Fruit fly (Drosophila melanogaster): Measurements from ENCODE around the gene CG13674.

Gene CG13674

DNA sequence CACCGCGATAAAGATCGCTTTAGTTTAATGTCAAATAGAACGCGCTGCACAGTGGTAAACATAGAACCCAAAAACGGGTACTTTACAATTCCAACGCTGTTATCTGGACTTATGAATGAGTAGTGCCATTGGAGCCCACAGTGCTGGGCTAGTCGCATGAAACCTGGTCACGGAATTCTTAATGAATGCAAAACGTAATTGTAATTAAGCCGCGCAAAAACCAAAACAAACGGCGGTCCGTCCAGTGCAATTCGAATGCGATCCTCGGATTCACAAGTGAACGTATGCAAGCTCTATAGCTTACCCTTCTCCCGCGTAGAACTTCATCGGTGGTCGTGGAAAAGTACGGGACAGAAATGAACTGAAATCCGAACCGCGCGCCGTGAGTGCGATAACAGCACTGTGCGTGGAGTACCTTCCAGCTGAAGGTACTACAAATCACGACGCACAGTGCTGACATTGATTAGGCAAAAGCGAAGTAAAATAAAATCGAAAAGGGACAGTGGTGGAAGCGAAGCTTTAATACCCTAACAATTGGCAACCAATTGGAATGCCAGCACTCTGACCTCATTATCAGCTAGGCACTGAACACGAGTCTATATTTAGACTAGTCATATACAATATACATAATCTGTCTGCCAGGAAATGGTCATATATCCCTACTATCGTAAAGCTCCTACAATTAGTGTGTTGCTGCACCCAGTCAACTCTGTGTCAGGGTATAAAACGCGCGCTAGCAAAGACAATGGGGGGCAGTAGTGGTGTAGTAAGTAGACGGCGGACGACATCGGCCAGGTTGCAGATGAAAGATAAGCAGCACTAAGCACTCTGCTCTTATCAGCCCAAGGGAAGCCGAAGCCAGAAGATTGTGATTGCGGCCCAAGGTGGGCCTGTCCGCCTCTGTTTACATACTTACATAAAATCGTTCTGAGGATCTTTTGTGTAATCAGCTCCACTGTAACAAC, 33.2 kb downstream of the CG13674 start (continued):
- TF ChIP-seq esg (GFP tag; conservative IDR thresholded peaks at IDR 0.05) (peak; percentile 36), HLH3B (GFP tag; IDR thresholded peaks at IDR 0.05) (peak; percentile 28; the same call in 1 of the 2 replicates), CG8944 (GFP tag; optimal IDR thresholded peaks at IDR 0.05) (peak; percentile 49), CG15514 (GFP tag; optimal IDR thresholded peaks at IDR 0.05) (no peak), CG12769 (tag; optimal IDR thresholded peaks at IDR 0.05) (peak; percentile 82), CG5953 (GFP tag; IDR thresholded peaks at IDR 0.05) (0 out of 2 replicates have a peak, but pooled peaks have one; percentile 44), CG14014 (GFP tag; IDR thresholded peaks at IDR 0.05) (0 out of 2 replicates have a peak, but pooled peaks have one; percentile 5), C15 (GFP tag; IDR thresholded peaks at IDR 0.05) (no peak), CG6689 (GFP tag; IDR thresholded peaks at IDR 0.05) (peak; percentile 46), CG9727 (GFP tag; optimal IDR thresholded peaks at IDR 0.05) (peak; percentile 27), onecut (GFP tag; IDR thresholded peaks at IDR 0.05) (no peak), CG18619 (GFP tag; optimal IDR thresholded peaks at IDR 0.05) (no peak), oc (tag; optimal IDR thresholded peaks at IDR 0.05) (peak; percentile 20), CG10366 (GFP tag; IDR thresholded peaks at IDR 0.05) (peak; percentile 41; the same call in 1 of the 2 replicates), CG1529 (GFP tag; optimal IDR thresholded peaks at IDR 0.05) (peak; percentile 2), nerfin-1 (tag; optimal IDR thresholded peaks at IDR 0.05) (peak; percentile 2), Max (GFP tag; optimal IDR thresholded peaks at IDR 0.05) (peak; percentile 24), Elba2 (GFP tag; optimal IDR thresholded peaks at IDR 0.05) (peak; percentile 67), Meics (GFP tag; optimal IDR thresholded peaks at IDR 0.05) (no peak), CG9817 (tag; optimal IDR thresholded peaks at IDR 0.05) (peak; percentile 47), CG2889 (GFP tag; IDR thresholded peaks at IDR 0.05) (0 out of 3 replicates have a peak, but pooled peaks have one; percentile 45), Xbp1 (GFP tag; optimal IDR thresholded peaks at IDR 0.05) (peak; percentile 56), tup (GFP tag; optimal IDR thresholded peaks at IDR 0.05) (peak; percentile 30), B-H2 (GFP tag; optimal IDR thresholded peaks at IDR 0.05) (no peak), Ada2b (GFP tag; IDR thresholded peaks at IDR 0.05) (peak; percentile 55; the same call in 1 of the 2 replicates), toy (GFP tag; IDR thresholded peaks at IDR 0.05) (no peak), Rfx (GFP tag; IDR thresholded peaks at IDR 0.05) (0 out of 2 replicates have a peak, but pooled peaks have one; percentile 37), CG30431 (GFP tag; optimal IDR thresholded peaks at IDR 0.05) (no peak), chif (GFP tag; optimal IDR thresholded peaks at IDR 0.05) (peak in 1 of 2 experiments; percentile 49), Ets97D (GFP tag; optimal IDR thresholded peaks at IDR 0.05) (peak; percentile 5), dysf (GFP tag; IDR thresholded peaks at IDR 0.05) (peak; percentile 75), zf30C (GFP tag; optimal IDR thresholded peaks at IDR 0.05) (no peak), fd102C (GFP tag; optimal IDR thresholded peaks at IDR 0.05) (no peak), Atf-2 (GFP tag; optimal IDR thresholded peaks at IDR 0.05) (peak; percentile 69), CG31365 (tag; optimal IDR thresholded peaks at IDR 0.05) (no peak), CG2202 (tag; optimal IDR thresholded peaks at IDR 0.05) (no peak), Bteb2 (GFP tag; optimal IDR thresholded peaks at IDR 0.05) (no peak), CG4424 (GFP tag; optimal IDR thresholded peaks at IDR 0.05) (peak; percentile 43), usp (GFP tag; optimal IDR thresholded peaks at IDR 0.05) (no peak), emc (GFP tag; optimal IDR thresholded peaks at IDR 0.05) (no peak), unpg (GFP tag; optimal IDR thresholded peaks at IDR 0.05) (peak; percentile 38), bbx (GFP tag; IDR thresholded peaks at IDR 0.05; ENCODE audit: partially characterized antibody) (no peak), CG10274 (GFP tag; optimal IDR thresholded peaks at IDR 0.05) (peak; percentile 8), Eip74EF (GFP tag; optimal IDR thresholded peaks at IDR 0.05) (peak in 1 of 2 experiments; percentile 27), Fer3 (tag; optimal IDR thresholded peaks at IDR 0.05) (peak; percentile 38), CG7786 (GFP tag; optimal IDR thresholded peaks at IDR 0.05) (peak; percentile 67), CG4282 (GFP tag; optimal IDR thresholded peaks at IDR 0.05) (no peak), CG30403 (GFP tag; optimal IDR thresholded peaks at IDR 0.05) (peak; percentile 58)

Data from whole organism, embryonic.